Worm (Caenorhabditis elegans) whole organism, midembryonic: ENCODE results near the gene F56F11.4.

Experiments used
- T22C8.4 ChIP-seq: fragments of 200-800 bp; sonication (Bioruptor generic); IDR thresholded peaks from 2 replicates; pipeline ENCODE4 v1.3.6; 2022; ENCODE audit warnings: missing genetic modification characterization, missing compliant biosample characterization
- cog-1 ChIP-seq: sonication (generic microtip); optimal IDR thresholded peaks from 2 replicates; lab custom pipeline; 2016; ENCODE audit warnings: missing genetic modification characterization, missing compliant biosample characterization
- flt-1 ChIP-seq: fragments of 200-800 bp; sonication (Bioruptor generic); IDR thresholded peaks from 2 replicates; pipeline ENCODE4 v1.3.6; 2022; ENCODE audit warnings: missing genetic modification characterization, missing compliant biosample characterization
- klf-2 ChIP-seq: fragments of 200-800 bp; sonication (Bioruptor generic); conservative IDR thresholded peaks from 2 replicates; pipeline ENCODE4 v1.3.6; 2022; ENCODE audit warnings: missing genetic modification reagents, missing genetic modification characterization, missing compliant biosample characterization
- tab-1 ChIP-seq: fragments of 200-800 bp; sonication (Bioruptor generic); IDR thresholded peaks from 2 replicates; pipeline ENCODE4 v1.3.6; 2022; ENCODE audit warnings: missing genetic modification characterization, missing compliant biosample characterization
- ztf-23 ChIP-seq: fragments of 200-800 bp; sonication (Bioruptor generic); IDR thresholded peaks from 2 replicates; pipeline ENCODE4 v1.3.6; 2022; ENCODE audit warnings: missing genetic modification reagents, missing genetic modification characterization, missing compliant biosample characterization

ce11 chrIII:2869033-2869432 lies 13.0 kb downstream of the F56F11.4 start:
- no peak for TF ChIP-seq klf-2 (GFP tag; lab: Robert Waterston, UW)
- TF ChIP-seq T22C8.4 (GFP tag; lab: Robert Waterston, UW): no peak
- no peak for TF ChIP-seq cog-1 (tag; lab: Kevin White, UChicago)
- no peak for TF ChIP-seq ztf-23 (GFP tag; lab: Robert Waterston, UW)
- TF ChIP-seq flt-1: no peak
- TF ChIP-seq tab-1: no peak
